Worm (Caenorhabditis elegans): ENCODE data around the gene str-140.

Gene str-140

ce11 chrV:8054130-8054529 lies 13.6 kb downstream of the str-140 start, which contains the start of gene ZC513.2:
TSS of gene ZC513.2 (plus strand) at chrV:8054430.
- TF ChIP-seq pha-4 (tag; optimal IDR thresholded peaks at IDR 0.05) (no peak), sea-2 (GFP tag; optimal IDR thresholded peaks at IDR 0.05) (no peak), hmg-11 (tag; optimal IDR thresholded peaks at IDR 0.05) (no peak), ceh-16 (tag; optimal IDR thresholded peaks at IDR 0.05) (no peak), tbx-2 (tag; optimal IDR thresholded peaks at IDR 0.05) (no peak), nhr-28 (tag; optimal IDR thresholded peaks at IDR 0.05) (no peak), ztf-11 (tag; optimal IDR thresholded peaks at IDR 0.05) (no peak), ama-1 (optimal IDR thresholded peaks at IDR 0.05) (no peak), nhr-43 (tag; optimal IDR thresholded peaks at IDR 0.05; ENCODE audit: poor library complexity, severe bottlenecking) (no peak)

ce11 chrV:8051851-8052250 lies 15.8 kb downstream of the str-140 start, which contains the start of gene sth-1:
TSS of gene sth-1 (plus strand) at chrV:8052151.
- TF ChIP-seq hmg-11 (tag; optimal IDR thresholded peaks at IDR 0.05) (no peak), ceh-9 (tag; optimal IDR thresholded peaks at IDR 0.05) (no peak), pqm-1 (tag; optimal IDR thresholded peaks at IDR 0.05) (no peak), lin-15B (tag; optimal IDR thresholded peaks at IDR 0.05) (no peak), nhr-43 (tag; optimal IDR thresholded peaks at IDR 0.05; ENCODE audit: poor library complexity, severe bottlenecking) (no peak), ceh-16 (tag; optimal IDR thresholded peaks at IDR 0.05) (no peak), nhr-23 (tag; optimal IDR thresholded peaks at IDR 0.05) (no peak), elt-2 (tag; optimal IDR thresholded peaks at IDR 0.05) (no peak), ZK546.5 (tag; optimal IDR thresholded peaks at IDR 0.05) (no peak), egl-5 (tag; optimal IDR thresholded peaks at IDR 0.05) (no peak), elt-3 (tag; optimal IDR thresholded peaks at IDR 0.05) (no peak), elt-1 (tag; optimal IDR thresholded peaks at IDR 0.05) (no peak), unc-62 (GFP tag; optimal IDR thresholded peaks at IDR 0.05) (no peak), tbx-2 (tag; optimal IDR thresholded peaks at IDR 0.05) (no peak), nhr-76 (tag; optimal IDR thresholded peaks at IDR 0.05) (no peak), nhr-237 (tag; optimal IDR thresholded peaks at IDR 0.05) (no peak), ztf-4 (tag; optimal IDR thresholded peaks at IDR 0.05) (no peak)

ce11 chrV:8050811-8051210 lies 16.9 kb downstream of the str-140 start, which contains the start of gene col-43:
TSS of gene col-43 (minus strand) at chrV:8050911.
- TF ChIP-seq ztf-4 (tag; optimal IDR thresholded peaks at IDR 0.05): no peak
- no peak for TF ChIP-seq tbx-2 (tag; optimal IDR thresholded peaks at IDR 0.05)
- no peak for TF ChIP-seq aly-2 (tag; optimal IDR thresholded peaks at IDR 0.05)
- no peak for TF ChIP-seq unc-39 (tag; optimal IDR thresholded peaks at IDR 0.05)
- no peak for TF ChIP-seq ceh-16 (tag; optimal IDR thresholded peaks at IDR 0.05)
- TF ChIP-seq ceh-82 (tag; optimal IDR thresholded peaks at IDR 0.05): no peak
- TF ChIP-seq nhr-25 (tag; optimal IDR thresholded peaks at IDR 0.05): no peak

- no peak for TF ChIP-seq fkh-10 (GFP tag; optimal IDR thresholded peaks at IDR 0.05)
- TF ChIP-seq unc-39 (tag; optimal IDR thresholded peaks at IDR 0.05): no peak
- TF ChIP-seq lin-15B (tag; optimal IDR thresholded peaks at IDR 0.05): no peak
- no peak for TF ChIP-seq elt-1 (tag; optimal IDR thresholded peaks at IDR 0.05)
- TF ChIP-seq ztf-11 (tag; optimal IDR thresholded peaks at IDR 0.05): no peak
- TF ChIP-seq nhr-77 (tag; optimal IDR thresholded peaks at IDR 0.05): no peak
- no peak for TF ChIP-seq jun-1 (tag; optimal IDR thresholded peaks at IDR 0.05)
- no peak for TF ChIP-seq elt-3 (tag; optimal IDR thresholded peaks at IDR 0.05)
- no peak for TF ChIP-seq fos-1 (tag; optimal IDR thresholded peaks at IDR 0.05)
- no peak for TF ChIP-seq fkh-2 (tag; optimal IDR thresholded peaks at IDR 0.05)
These were observed 17.5 kb downstream of the str-140 start for ce11 chrV:8050059-8050677.

- TF ChIP-seq zag-1 (tag; optimal IDR thresholded peaks at IDR 0.05) (no peak), nhr-76 (tag; optimal IDR thresholded peaks at IDR 0.05) (no peak), nhr-67 (tag; optimal IDR thresholded peaks at IDR 0.05) (no peak), lin-39 (tag; optimal IDR thresholded peaks at IDR 0.05) (no peak), pha-4 (tag; optimal IDR thresholded peaks at IDR 0.05) (no peak), fkh-10 (GFP tag; optimal IDR thresholded peaks at IDR 0.05) (no peak), fos-1 (tag; optimal IDR thresholded peaks at IDR 0.05) (no peak), snpc-4 (tag; optimal IDR thresholded peaks at IDR 0.05) (no peak), daf-12 (tag; optimal IDR thresholded peaks at IDR 0.05) (no peak), nhr-43 (tag; optimal IDR thresholded peaks at IDR 0.05; ENCODE audit: poor library complexity, severe bottlenecking) (no peak), sea-2 (GFP tag; optimal IDR thresholded peaks at IDR 0.05) (no peak), egl-27 (tag; optimal IDR thresholded peaks at IDR 0.05) (no peak), fkh-2 (tag; optimal IDR thresholded peaks at IDR 0.05) (no peak)
These were observed 21.0 kb downstream of the str-140 start, which contains the start of gene ZC513.3 for ce11 chrV:8046706-8047105. TSS of gene ZC513.3 (plus strand) at chrV:8047006.

All from whole organism, L3 larva.